Worm (Caenorhabditis elegans) whole organism, L2 larva: ENCODE results near the gene brf-1.

Source experiments
- C34F6.9 ChIP-seq: fragments of 150-350 bp; optimal IDR thresholded peaks from 2 replicates; lab custom pipeline; 2014; ENCODE audit warnings: missing biosample characterization, missing genetic modification characterization
- F13H6.1 ChIP-seq: sonication (generic microtip); optimal IDR thresholded peaks from 2 replicates; lab custom pipeline; 2016; ENCODE audit warnings: missing genetic modification characterization, missing compliant biosample characterization
- R02D3.7 ChIP-seq: fragments of 150-350 bp; optimal IDR thresholded peaks from 2 replicates; lab custom pipeline; 2014; ENCODE audit warnings: missing biosample characterization, missing genetic modification characterization
- Y55F3AM.14 ChIP-seq: fragments of 200-800 bp; sonication (Bioruptor generic); optimal IDR thresholded peaks from 2 replicates; lab custom pipeline; 2018; ENCODE audit warnings: mild to moderate bottlenecking, missing genetic modification characterization, missing compliant biosample characterization
- ZK546.5 ChIP-seq: sonication (generic microtip); optimal IDR thresholded peaks from 2 replicates; lab custom pipeline; 2017; ENCODE audit warnings: missing biosample characterization, missing genetic modification characterization
- aly-2 ChIP-seq: fragments of 150-350 bp; optimal IDR thresholded peaks from 2 replicates; lab custom pipeline; 2014; ENCODE audit warnings: missing biosample characterization, missing genetic modification characterization
- ama-1 ChIP-seq: fragments of 150-350 bp; optimal IDR thresholded peaks from 2 replicates; lab custom pipeline; 2018; ENCODE audit warnings: inconsistent platforms
- blmp-1 ChIP-seq: sonication (generic microtip); optimal IDR thresholded peaks from 2 replicates; lab custom pipeline; 2017; ENCODE audit warnings: missing genetic modification characterization, mild to moderate bottlenecking, missing compliant biosample characterization, antibody characterized with exemption, moderate library complexity; ENCODE audit not compliant: insufficient read depth
- ceh-16 ChIP-seq: fragments of 150-350 bp; optimal IDR thresholded peaks from 2 replicates; lab custom pipeline; 2014; ENCODE audit warnings: missing biosample characterization, missing genetic modification characterization
- ceh-82 ChIP-seq: fragments of 150-350 bp; optimal IDR thresholded peaks from 2 replicates; lab custom pipeline; 2014; ENCODE audit warnings: missing biosample characterization, missing genetic modification characterization
- crh-2 ChIP-seq: sonication (generic microtip); optimal IDR thresholded peaks from 2 replicates; lab custom pipeline; 2017; ENCODE audit warnings: missing biosample characterization, missing genetic modification characterization
- dmd-4 ChIP-seq: sonication (generic microtip); optimal IDR thresholded peaks from 2 replicates; lab custom pipeline; 2017; ENCODE audit warnings: missing biosample characterization, missing genetic modification characterization
- egl-27 ChIP-seq: sonication (generic microtip); optimal IDR thresholded peaks from 3 replicates; lab custom pipeline; 2017; ENCODE audit warnings: missing biosample characterization, missing genetic modification reagents, missing genetic modification characterization
- elt-1 ChIP-seq: fragments of 150-350 bp; optimal IDR thresholded peaks from 2 replicates; lab custom pipeline; 2014; ENCODE audit warnings: missing biosample characterization, missing genetic modification characterization
- fos-1 ChIP-seq: fragments of 150-350 bp; optimal IDR thresholded peaks from 2 replicates; lab custom pipeline; 2014; ENCODE audit warnings: missing biosample characterization, missing genetic modification characterization
- lin-11 ChIP-seq: fragments of 150-350 bp; sonication (generic microtip); optimal IDR thresholded peaks from 2 replicates; lab custom pipeline; 2014; ENCODE audit warnings: missing biosample characterization, missing genetic modification characterization, inconsistent platforms, mixed read lengths
- lin-13 ChIP-seq: fragments of 150-350 bp; optimal IDR thresholded peaks from 2 replicates; lab custom pipeline; 2014; ENCODE audit warnings: missing biosample characterization, missing genetic modification reagents, missing genetic modification characterization
- mab-5 ChIP-seq: fragments of 150-350 bp; optimal IDR thresholded peaks from 2 replicates; lab custom pipeline; 2014; ENCODE audit warnings: missing biosample characterization, missing genetic modification characterization
- mdl-1 ChIP-seq, 2 experiments: fragments of 150-350 bp in 1 of 2; sonication (generic microtip) in 1 of 2; optimal IDR thresholded peaks; 2 replicates each; lab custom pipeline; 2017; ENCODE audit warnings: missing biosample characterization in 2 of 2, missing genetic modification characterization in 2 of 2
- nhr-11 ChIP-seq: fragments of 150-350 bp; optimal IDR thresholded peaks from 2 replicates; lab custom pipeline; 2014; ENCODE audit warnings: missing biosample characterization, missing genetic modification characterization
- nhr-12 ChIP-seq: fragments of 150-350 bp; optimal IDR thresholded peaks from 2 replicates; lab custom pipeline; 2014; ENCODE audit warnings: missing biosample characterization, missing genetic modification characterization
- nhr-129 ChIP-seq: fragments of 150-350 bp; optimal IDR thresholded peaks from 2 replicates; lab custom pipeline; 2014; ENCODE audit warnings: missing biosample characterization, missing genetic modification characterization
- nhr-21 ChIP-seq: fragments of 150-350 bp; optimal IDR thresholded peaks from 2 replicates; lab custom pipeline; 2014; ENCODE audit warnings: missing biosample characterization, missing genetic modification characterization
- nhr-23 ChIP-seq: fragments of 150-350 bp; optimal IDR thresholded peaks from 2 replicates; lab custom pipeline; 2014; ENCODE audit warnings: missing biosample characterization, missing genetic modification reagents, missing genetic modification characterization
- nhr-237 ChIP-seq: fragments of 150-350 bp; optimal IDR thresholded peaks from 2 replicates; lab custom pipeline; 2014; ENCODE audit warnings: missing biosample characterization, missing genetic modification characterization
- nhr-6 ChIP-seq: fragments of 150-350 bp; optimal IDR thresholded peaks from 2 replicates; lab custom pipeline; 2014; ENCODE audit warnings: missing biosample characterization, missing genetic modification characterization
- nhr-77 ChIP-seq: fragments of 150-350 bp; optimal IDR thresholded peaks from 2 replicates; lab custom pipeline; 2014; ENCODE audit warnings: missing biosample characterization, missing genetic modification characterization
- peb-1 ChIP-seq: fragments of 150-350 bp; optimal IDR thresholded peaks from 2 replicates; lab custom pipeline; 2014; ENCODE audit warnings: missing biosample characterization, missing genetic modification characterization
- skn-1 ChIP-seq: sonication (generic microtip); optimal IDR thresholded peaks from 2 replicates; lab custom pipeline; 2017; ENCODE audit warnings: missing biosample characterization, missing genetic modification characterization
- sma-3 ChIP-seq: sonication (generic microtip); optimal IDR thresholded peaks from 2 replicates; lab custom pipeline; 2016; ENCODE audit warnings: missing genetic modification reagents, missing genetic modification characterization, missing compliant biosample characterization
- sma-9 ChIP-seq, 2 experiments: fragments of 150-350 bp in 1 of 2; sonication (generic microtip) in 1 of 2; optimal IDR thresholded peaks; 2 replicates each; lab custom pipeline; 2014 to 2016; ENCODE audit warnings: missing genetic modification characterization in 2 of 2, mild to moderate bottlenecking in 1 of 2, missing biosample characterization in 1 of 2, missing compliant biosample characterization in 1 of 2, missing genetic modification reagents in 1 of 2, moderate library complexity in 1 of 2
- snpc-4 ChIP-seq: fragments of 150-350 bp; optimal IDR thresholded peaks from 2 replicates; lab custom pipeline; 2014; ENCODE audit warnings: missing biosample characterization, missing genetic modification characterization
- unc-39 ChIP-seq: fragments of 150-350 bp; optimal IDR thresholded peaks from 2 replicates; lab custom pipeline; 2014; ENCODE audit warnings: missing biosample characterization, missing genetic modification characterization
- unc-55 ChIP-seq: fragments of 150-350 bp; sonication (generic microtip); optimal IDR thresholded peaks from 3 replicates; lab custom pipeline; 2014; ENCODE audit warnings: missing biosample characterization, missing genetic modification reagents, missing genetic modification characterization
- unc-62 ChIP-seq: fragments of 150-350 bp; optimal IDR thresholded peaks from 2 replicates; lab custom pipeline; 2014; ENCODE audit warnings: missing biosample characterization, missing genetic modification reagents, missing genetic modification characterization
- zag-1 ChIP-seq: fragments of 150-350 bp; optimal IDR thresholded peaks from 2 replicates; lab custom pipeline; 2014; ENCODE audit warnings: missing biosample characterization, missing genetic modification characterization
- ztf-1 ChIP-seq: fragments of 200-800 bp; sonication (Bioruptor generic); conservative IDR thresholded peaks from 2 replicates; pipeline ENCODE4 v1.3.6; 2022; ENCODE audit warnings: missing genetic modification characterization, missing compliant biosample characterization

The brf-1 gene

ce11 chrII:7287140-7287539, 18.5 kb upstream of the brf-1 start:
- TF ChIP-seq skn-1 (tag; lab: Kevin White, UChicago): no peak
- no peak for TF ChIP-seq unc-39 (tag; lab: Kevin White, UChicago)
- TF ChIP-seq nhr-77 (tag; lab: Kevin White, UChicago): no peak
- no peak for TF ChIP-seq sma-3 (GFP tag; lab: Kevin White, UChicago)
- peak; percentile 3 for TF ChIP-seq sma-9 (GFP tag; optimal IDR thresholded peaks at IDR 0.05; lab: Kevin White, UChicago)
- TF ChIP-seq sma-9 (tag; optimal IDR thresholded peaks at IDR 0.05; lab: Kevin White, UChicago): no peak
- no peak for TF ChIP-seq nhr-12 (tag; lab: Kevin White, UChicago)
- no peak for TF ChIP-seq aly-2 (tag; lab: Kevin White, UChicago)
- TF ChIP-seq mdl-1 (tag; optimal IDR thresholded peaks at IDR 0.05; lab: Kevin White, UChicago): no peak
- TF ChIP-seq zag-1 (tag; lab: Kevin White, UChicago): no peak
- no peak for TF ChIP-seq lin-13 (GFP tag; lab: Kevin White, UChicago)
- no peak for TF ChIP-seq unc-62
- no peak for TF ChIP-seq peb-1 (tag; lab: Kevin White, UChicago)
- peak; percentile 61 for TF ChIP-seq fos-1 (tag; lab: Kevin White, UChicago)
- no peak for TF ChIP-seq nhr-237 (tag; lab: Kevin White, UChicago)
- peak; percentile 14 for TF ChIP-seq crh-2
- TF ChIP-seq ceh-82 (tag; lab: Kevin White, UChicago): no peak
- TF ChIP-seq ZK546.5 (tag; lab: Kevin White, UChicago): no peak
- TF ChIP-seq ceh-16 (tag; lab: Kevin White, UChicago): no peak

- TF ChIP-seq C34F6.9 (no peak), egl-27 (tag; lab: Kevin White, UChicago) (peak; percentile 22), blmp-1 (tag; lab: Kevin White, UChicago) (peak; percentile 69), lin-13 (GFP tag; lab: Kevin White, UChicago) (no peak), fos-1 (tag; lab: Kevin White, UChicago) (peak; percentile 64), ZK546.5 (tag; lab: Kevin White, UChicago) (no peak), crh-2 (peak; percentile 8), mab-5 (peak; percentile 69), sma-3 (GFP tag; lab: Kevin White, UChicago) (peak; percentile 70), nhr-129 (tag; lab: Kevin White, UChicago) (peak; percentile 3), ama-1 (lab: Kevin White, UChicago) (no peak), nhr-21 (tag; lab: Kevin White, UChicago) (peak; percentile 88), unc-62 (peak; percentile 41), mdl-1 (tag; optimal IDR thresholded peaks at IDR 0.05; lab: Kevin White, UChicago) (peak in 1 of 2 experiments; percentile 73), lin-11 (tag; lab: Kevin White, UChicago) (no peak), sma-9 (GFP tag; optimal IDR thresholded peaks at IDR 0.05; lab: Kevin White, UChicago) (peak; percentile 29), sma-9 (tag; optimal IDR thresholded peaks at IDR 0.05; lab: Kevin White, UChicago) (no peak)
Observed at ce11 chrII:7287709-7288108, 17.9 kb upstream of the brf-1 start.

- TF ChIP-seq fos-1 (tag; lab: Kevin White, UChicago): peak; percentile 79
- no peak for TF ChIP-seq elt-1 (tag; lab: Kevin White, UChicago)
- TF ChIP-seq sma-9 (GFP tag; optimal IDR thresholded peaks at IDR 0.05; lab: Kevin White, UChicago): peak; percentile 41
- TF ChIP-seq sma-9 (tag; optimal IDR thresholded peaks at IDR 0.05; lab: Kevin White, UChicago): no peak
- no peak for TF ChIP-seq unc-55 (GFP tag; lab: Kevin White, UChicago)
Observed at ce11 chrII:7289923-7290476, 15.7 kb upstream of the brf-1 start, which contains the start of gene C30G12.2. Gene C30G12.2 (plus strand): TSS chrII:7290426.

- TF ChIP-seq R02D3.7 (tag; lab: Kevin White, UChicago) (no peak), unc-62 (no peak), F13H6.1 (no peak), nhr-77 (tag; lab: Kevin White, UChicago) (no peak), dmd-4 (tag; lab: Kevin White, UChicago) (no peak), snpc-4 (no peak), nhr-23 (no peak), nhr-21 (tag; lab: Kevin White, UChicago) (no peak), nhr-6 (tag; lab: Kevin White, UChicago) (no peak), Y55F3AM.14 (GFP tag; lab: Kevin White, UChicago) (no peak), nhr-11 (tag; lab: Kevin White, UChicago) (no peak), mab-5 (no peak), nhr-12 (tag; lab: Kevin White, UChicago) (no peak), ceh-16 (tag; lab: Kevin White, UChicago) (no peak), mdl-1 (tag; optimal IDR thresholded peaks at IDR 0.05; lab: Kevin White, UChicago) (no peak), egl-27 (tag; lab: Kevin White, UChicago) (no peak), ztf-1 (no peak)
Observed at ce11 chrII:7295917-7296316, 9.7 kb upstream of the brf-1 start, which contains the start of gene C30G12.6. Gene C30G12.6 (minus strand): TSS chrII:7296017.
